Fruit fly (Drosophila melanogaster) whole organism, adult: Measurements from ENCODE around the gene elg1.

Source experiments
- CG11617 ChIP-seq: fragments of 200-800 bp; sonication (Bioruptor generic); optimal IDR thresholded peaks from 2 replicates; lab custom pipeline; 2017; ENCODE audit warnings: mild to moderate bottlenecking, missing biosample characterization, missing genetic modification reagents, missing genetic modification characterization
- CG12768 ChIP-seq: fragments of 200-800 bp; sonication (Bioruptor generic); optimal IDR thresholded peaks from 2 replicates; lab custom pipeline; 2017; ENCODE audit warnings: missing biosample characterization, missing genetic modification characterization, mild to moderate bottlenecking, moderate library complexity, missing genetic modification reagents
- CG14711 ChIP-seq: fragments of 200-800 bp; sonication (Bioruptor generic); optimal IDR thresholded peaks from 2 replicates; lab custom pipeline; 2018; ENCODE audit warnings: missing biosample characterization, mild to moderate bottlenecking, missing genetic modification characterization, moderate library complexity
- CG1620 ChIP-seq: fragments of 200-800 bp; sonication (Bioruptor generic); optimal IDR thresholded peaks from 2 replicates; lab custom pipeline; 2016; ENCODE audit warnings: missing biosample characterization, missing genetic modification characterization
- CG33017 ChIP-seq: fragments of 200-800 bp; sonication (Bioruptor generic); optimal IDR thresholded peaks from 2 replicates; lab custom pipeline; 2018; ENCODE audit warnings: missing biosample characterization, mild to moderate bottlenecking, missing genetic modification characterization, moderate library complexity
- CG5204 ChIP-seq: fragments of 200-800 bp; sonication (Bioruptor generic); optimal IDR thresholded peaks from 2 replicates; lab custom pipeline; 2016; ENCODE audit warnings: missing biosample characterization, missing genetic modification characterization
- CG7045 ChIP-seq: fragments of 200-800 bp; sonication (Bioruptor generic); optimal IDR thresholded peaks from 2 replicates; lab custom pipeline; 2017; ENCODE audit warnings: missing biosample characterization, mild to moderate bottlenecking, missing genetic modification characterization
- CG7101 ChIP-seq: fragments of 200-800 bp; sonication (Bioruptor generic); optimal IDR thresholded peaks from 2 replicates; lab custom pipeline; 2018; ENCODE audit warnings: missing biosample characterization, mild to moderate bottlenecking, missing genetic modification characterization, moderate library complexity
- Clk ChIP-seq: fragments of 200-800 bp; sonication (Bioruptor generic); optimal IDR thresholded peaks from 2 replicates; lab custom pipeline; 2017; ENCODE audit warnings: missing biosample characterization, missing genetic modification characterization
- Crg-1 ChIP-seq: fragments of 200-800 bp; sonication (Bioruptor generic); optimal IDR thresholded peaks from 2 replicates; lab custom pipeline; 2016; ENCODE audit warnings: missing biosample characterization, missing genetic modification characterization
- Hr96 ChIP-seq: fragments of 200-800 bp; sonication (Bioruptor generic); optimal IDR thresholded peaks from 2 replicates; lab custom pipeline; 2016; ENCODE audit warnings: missing biosample characterization, missing genetic modification characterization
- Mnt ChIP-seq: fragments of 200-800 bp; sonication (Bioruptor generic); optimal IDR thresholded peaks from 2 replicates; lab custom pipeline; 2016; ENCODE audit warnings: missing biosample characterization, mild to moderate bottlenecking, missing genetic modification characterization
- bab1 ChIP-seq: fragments of 200-800 bp; sonication (Bioruptor generic); optimal IDR thresholded peaks from 3 replicates; lab custom pipeline; 2019; ENCODE audit warnings: missing biosample characterization, mild to moderate bottlenecking, missing genetic modification characterization, moderate library complexity
- cic ChIP-seq: fragments of 200-800 bp; sonication (Bioruptor generic); optimal IDR thresholded peaks from 2 replicates; lab custom pipeline; 2017; ENCODE audit warnings: missing biosample characterization, mild to moderate bottlenecking, missing genetic modification characterization, moderate library complexity
- cnc ChIP-seq, 2 experiments: fragments of >200 bp; optimal IDR thresholded peaks; 2 replicates each; lab custom pipeline; 2017
- kay ChIP-seq: fragments of 200-800 bp; sonication (Bioruptor generic); peaks from one replicate; lab custom pipeline; 2016; ENCODE audit warnings: missing biosample characterization, missing genetic modification characterization, borderline replicate concordance
- ovo ChIP-seq: fragments of 200-800 bp; sonication (Bioruptor generic); optimal IDR thresholded peaks from 2 replicates; lab custom pipeline; 2016; ENCODE audit warnings: missing biosample characterization, missing genetic modification characterization
- pad ChIP-seq: fragments of 200-800 bp; sonication (Bioruptor generic); optimal IDR thresholded peaks from 3 replicates; lab custom pipeline; 2017; ENCODE audit warnings: missing biosample characterization, missing genetic modification characterization, mild to moderate bottlenecking, moderate library complexity, missing genetic modification reagents
- tj ChIP-seq: fragments of 200-800 bp; sonication (Bioruptor generic); optimal IDR thresholded peaks from 3 replicates; lab custom pipeline; 2017; ENCODE audit warnings: missing biosample characterization, mild to moderate bottlenecking, missing genetic modification characterization, moderate library complexity
- toe ChIP-seq: fragments of 200-800 bp; sonication (Bioruptor generic); optimal IDR thresholded peaks from 2 replicates; lab custom pipeline; 2016; ENCODE audit warnings: missing biosample characterization, missing genetic modification characterization

The elg1 gene

dm6 chr3L:16170006-16170405 is 38.2 kb downstream of the elg1 start, which contains the start of gene CG33796:
CG33796 (minus strand) TSS chr3L:16170106.
- TF ChIP-seq ovo (GFP tag; lab: Kevin White, UChicago) = no peak
- no peak for TF ChIP-seq pad (GFP tag; lab: Kevin White, UChicago)
- TF ChIP-seq CG7101 (tag; lab: Kevin White, UChicago) = no peak
- no peak for TF ChIP-seq CG11617 (GFP tag; lab: Kevin White, UChicago)
- no peak for TF ChIP-seq CG12768 (GFP tag; lab: Kevin White, UChicago)
- no peak for TF ChIP-seq Crg-1 (GFP tag; lab: Kevin White, UChicago)

dm6 chr3L:16171280-16171679 is 39.5 kb downstream of the elg1 start, which contains the start of gene CG33795:
CG33795 (minus strand) TSS chr3L:16171380.
- TF ChIP-seq CG5204 (GFP tag; lab: Kevin White, UChicago) = no peak

- no peak for TF ChIP-seq CG14711 (tag; lab: Kevin White, UChicago)
- no peak for TF ChIP-seq Hr96 (GFP tag; lab: Kevin White, UChicago)
- no peak for TF ChIP-seq CG7101 (tag; lab: Kevin White, UChicago)
- TF ChIP-seq CG12768 (GFP tag; lab: Kevin White, UChicago) = no peak
- TF ChIP-seq CG1620 (GFP tag; lab: Kevin White, UChicago) = no peak
- TF ChIP-seq ovo (GFP tag; lab: Kevin White, UChicago) = no peak
- TF ChIP-seq pad (GFP tag; lab: Kevin White, UChicago) = no peak
- no peak for TF ChIP-seq Crg-1 (GFP tag; lab: Kevin White, UChicago)
- no peak for TF ChIP-seq CG5204 (GFP tag; lab: Kevin White, UChicago)
- TF ChIP-seq Mnt = no peak
- no peak for TF ChIP-seq Clk (GFP tag; lab: Kevin White, UChicago)
- no peak for TF ChIP-seq CG7045
- TF ChIP-seq cic (GFP tag; lab: Kevin White, UChicago) = no peak
- TF ChIP-seq CG33017 (tag; lab: Kevin White, UChicago) = no peak
- TF ChIP-seq cnc (optimal IDR thresholded peaks at IDR 0.05; lab: Kevin White, UChicago) = no peak
- TF ChIP-seq tj (GFP tag; lab: Kevin White, UChicago) = no peak
- TF ChIP-seq kay = no peak
- no peak for TF ChIP-seq bab1 (GFP tag; lab: Kevin White, UChicago)
Observed at dm6 chr3L:16172381-16172780, 40.6 kb downstream of the elg1 start.

dm6 chr3L:16172809-16173276 is 41.0 kb downstream of the elg1 start:
- no peak for TF ChIP-seq pad (GFP tag; lab: Kevin White, UChicago)
- no peak for TF ChIP-seq Hr96 (GFP tag; lab: Kevin White, UChicago)
- TF ChIP-seq kay = no peak
- no peak for TF ChIP-seq Crg-1 (GFP tag; lab: Kevin White, UChicago)
- TF ChIP-seq tj (GFP tag; lab: Kevin White, UChicago) = no peak
- TF ChIP-seq cnc (optimal IDR thresholded peaks at IDR 0.05; lab: Kevin White, UChicago) = no peak
- no peak for TF ChIP-seq CG12768 (GFP tag; lab: Kevin White, UChicago)
- no peak for TF ChIP-seq CG1620 (GFP tag; lab: Kevin White, UChicago)

dm6 chr3L:16173818-16174601 is 42.2 kb downstream of the elg1 start:
- no peak for TF ChIP-seq toe (GFP tag; lab: Kevin White, UChicago)

- TF ChIP-seq CG7045 (no peak), CG7101 (tag; lab: Kevin White, UChicago) (no peak), CG11617 (GFP tag; lab: Kevin White, UChicago) (no peak), Mnt (no peak), CG33017 (tag; lab: Kevin White, UChicago) (no peak), CG1620 (GFP tag; lab: Kevin White, UChicago) (no peak), CG14711 (tag; lab: Kevin White, UChicago) (no peak), kay (no peak), CG5204 (GFP tag; lab: Kevin White, UChicago) (no peak), pad (GFP tag; lab: Kevin White, UChicago) (no peak), CG12768 (GFP tag; lab: Kevin White, UChicago) (no peak), cic (GFP tag; lab: Kevin White, UChicago) (no peak), Clk (GFP tag; lab: Kevin White, UChicago) (no peak), tj (GFP tag; lab: Kevin White, UChicago) (no peak), cnc (optimal IDR thresholded peaks at IDR 0.05; lab: Kevin White, UChicago) (no peak), Crg-1 (GFP tag; lab: Kevin White, UChicago) (no peak), toe (GFP tag; lab: Kevin White, UChicago) (no peak), bab1 (GFP tag; lab: Kevin White, UChicago) (no peak)
Observed at dm6 chr3L:16174778-16175177, 43.0 kb downstream of the elg1 start.
